Fruit fly (Drosophila melanogaster): ENCODE data around the gene Sfp65A.

Gene Sfp65A

dm6 chr3L:6349976-6350375 lies at the start of gene Sfp65A:
Gene Sfp65A, plus strand, starts transcription at chr3L:6350276.
- TF ChIP-seq CG6854 (GFP tag; optimal IDR thresholded peaks at IDR 0.05) = no peak
- TF ChIP-seq ss (GFP tag; optimal IDR thresholded peaks at IDR 0.05) = no peak
- no peak for TF ChIP-seq dac (GFP tag; optimal IDR thresholded peaks at IDR 0.05)
- TF ChIP-seq CG11902 (GFP tag; optimal IDR thresholded peaks at IDR 0.05) = no peak
- TF ChIP-seq Hr4 (GFP tag; optimal IDR thresholded peaks at IDR 0.05) = no peak
- no peak for TF ChIP-seq CG6276 (GFP tag; optimal IDR thresholded peaks at IDR 0.05)
- no peak for TF ChIP-seq CG34406 (GFP tag; optimal IDR thresholded peaks at IDR 0.05)
- no peak for TF ChIP-seq Smox (GFP tag; optimal IDR thresholded peaks at IDR 0.05)
- no peak for TF ChIP-seq CG6163 (GFP tag; IDR thresholded peaks at IDR 0.05)

- TF ChIP-seq CG3919 (GFP tag; optimal IDR thresholded peaks at IDR 0.05) = no peak
- TF ChIP-seq Hr38 (GFP tag; optimal IDR thresholded peaks at IDR 0.05) = no peak
- TF ChIP-seq salr (GFP tag; optimal IDR thresholded peaks at IDR 0.05) = no peak
- TF ChIP-seq CG6163 (GFP tag; IDR thresholded peaks at IDR 0.05) = no peak
- TF ChIP-seq fd59A (GFP tag; optimal IDR thresholded peaks at IDR 0.05) = no peak
- no peak for TF ChIP-seq CG10669 (GFP tag; optimal IDR thresholded peaks at IDR 0.05)
- TF ChIP-seq Hr4 (GFP tag; optimal IDR thresholded peaks at IDR 0.05) = no peak
- peak; percentile 11 for TF ChIP-seq achi (GFP tag; optimal IDR thresholded peaks at IDR 0.05)
- TF ChIP-seq acj6 (GFP tag; optimal IDR thresholded peaks at IDR 0.05) = peak; percentile 15
- TF ChIP-seq Gug (GFP tag; IDR thresholded peaks at IDR 0.05) = no peak
- TF ChIP-seq lz (GFP tag; optimal IDR thresholded peaks at IDR 0.05) = peak; percentile 41
- peak; percentile 39 for TF ChIP-seq Smox (GFP tag; optimal IDR thresholded peaks at IDR 0.05)
- TF ChIP-seq svp (GFP tag) = peak; percentile 78
- TF ChIP-seq Ets21C (GFP tag; optimal IDR thresholded peaks at IDR 0.05) = peak; percentile 34
- no peak for TF ChIP-seq CG32006 (GFP tag; optimal IDR thresholded peaks at IDR 0.05)
- TF ChIP-seq CG31627 (GFP tag; optimal IDR thresholded peaks at IDR 0.05) = peak; percentile 21
- peak; percentile 25 for TF ChIP-seq pdm3 (GFP tag; optimal IDR thresholded peaks at IDR 0.05)
- no peak for TF ChIP-seq CG10631 (GFP tag; optimal IDR thresholded peaks at IDR 0.05)
- no peak for TF ChIP-seq CG8319 (GFP tag; optimal IDR thresholded peaks at IDR 0.05)
- TF ChIP-seq Eip78C (GFP tag) = peak; percentile 77
- TF ChIP-seq CG11902 (GFP tag; optimal IDR thresholded peaks at IDR 0.05) = no peak
- TF ChIP-seq CG8119 (GFP tag; IDR thresholded peaks at IDR 0.05) = no peak
- TF ChIP-seq Sox14 (GFP tag; optimal IDR thresholded peaks at IDR 0.05) = no peak
- TF ChIP-seq ss (GFP tag; optimal IDR thresholded peaks at IDR 0.05) = no peak
- peak; percentile 48 for TF ChIP-seq esn (GFP tag; optimal IDR thresholded peaks at IDR 0.05)
- TF ChIP-seq CG3032 (tag; optimal IDR thresholded peaks at IDR 0.05) = no peak
- no peak for TF ChIP-seq vri (GFP tag; optimal IDR thresholded peaks at IDR 0.05)
- no peak for TF ChIP-seq spab (GFP tag; optimal IDR thresholded peaks at IDR 0.05)
- TF ChIP-seq Hr39 (GFP tag; optimal IDR thresholded peaks at IDR 0.05) = peak; percentile 22
- no peak for TF ChIP-seq CG6854 (GFP tag; optimal IDR thresholded peaks at IDR 0.05)
- TF ChIP-seq eg (GFP tag; IDR thresholded peaks at IDR 0.05) = no peak
- TF ChIP-seq CG6808 (GFP tag; optimal IDR thresholded peaks at IDR 0.05) = no peak
- TF ChIP-seq Lpt (GFP tag; optimal IDR thresholded peaks at IDR 0.05) = no peak
- TF ChIP-seq cyc (GFP tag; optimal IDR thresholded peaks at IDR 0.05) = peak; percentile 27
- no peak for TF ChIP-seq CG34406 (GFP tag; optimal IDR thresholded peaks at IDR 0.05)
- no peak for TF ChIP-seq net (GFP tag; optimal IDR thresholded peaks at IDR 0.05)
- no peak for TF ChIP-seq dac (GFP tag; optimal IDR thresholded peaks at IDR 0.05)
- TF ChIP-seq dsx (GFP tag; optimal IDR thresholded peaks at IDR 0.05; ENCODE audit: poor library complexity, severe bottlenecking) = no peak
- peak; percentile 35 for TF ChIP-seq topi (GFP tag; optimal IDR thresholded peaks at IDR 0.05)
- no peak for TF ChIP-seq CG4318 (GFP tag; optimal IDR thresholded peaks at IDR 0.05)
- TF ChIP-seq Met (GFP tag; optimal IDR thresholded peaks at IDR 0.05) = peak; percentile 69
- no peak for TF ChIP-seq CG7368 (GFP tag; optimal IDR thresholded peaks at IDR 0.05)
- TF ChIP-seq CG15336 (GFP tag; IDR thresholded peaks at IDR 0.05) = no peak
- peak; percentile 8 for TF ChIP-seq CG8632 (GFP tag; optimal IDR thresholded peaks at IDR 0.05)
- TF ChIP-seq CG16779 (tag; optimal IDR thresholded peaks at IDR 0.05) = no peak
- no peak for TF ChIP-seq Ets96B (tag; optimal IDR thresholded peaks at IDR 0.05)
- TF ChIP-seq Eip75B (GFP tag; optimal IDR thresholded peaks at IDR 0.05) = peak; percentile 3
- no peak for TF ChIP-seq Eip93F (GFP tag; optimal IDR thresholded peaks at IDR 0.05)
- no peak for TF ChIP-seq Sox15 (GFP tag; optimal IDR thresholded peaks at IDR 0.05)
Measured at dm6 chr3L:6302500-6302899, 47.6 kb upstream of the Sfp65A start.
